Worm (Caenorhabditis elegans) whole organism, L1 larva: Measurements from ENCODE around the gene F55G7.5.

ENCODE experiments used
- blmp-1 ChIP-seq: fragments of 150-350 bp; optimal IDR thresholded peaks from 2 replicates; lab custom pipeline; 2014; ENCODE audit warnings: missing biosample characterization, missing genetic modification characterization
- dpl-1 ChIP-seq, 3 experiments: fragments of 150-350 bp in 2 of 3; sonication (generic microtip) in 1 of 3; optimal IDR thresholded peaks; 2 replicates each; lab custom pipeline; 2014 to 2017; ENCODE audit warnings: missing biosample characterization in 3 of 3, missing genetic modification characterization in 3 of 3, missing genetic modification reagents in 3 of 3
- hpl-2 ChIP-seq: fragments of 150-350 bp; optimal IDR thresholded peaks from 2 replicates; lab custom pipeline; 2014; ENCODE audit warnings: missing biosample characterization, missing genetic modification reagents, missing genetic modification characterization
- isw-1 ChIP-seq: fragments of 200-800 bp; sonication (Bioruptor generic); IDR thresholded peaks from 2 replicates; pipeline ENCODE4 v1.3.6; 2022; ENCODE audit warnings: missing genetic modification characterization, missing compliant biosample characterization
- lin-39 ChIP-seq: fragments of 150-350 bp; optimal IDR thresholded peaks from 2 replicates; lab custom pipeline; 2014; ENCODE audit warnings: missing biosample characterization, missing genetic modification reagents, missing genetic modification characterization
- nhr-12 ChIP-seq: sonication (generic microtip); optimal IDR thresholded peaks from 2 replicates; lab custom pipeline; 2017; ENCODE audit warnings: missing biosample characterization, missing genetic modification characterization
- nhr-19 ChIP-seq: fragments of 200-800 bp; sonication (Bioruptor generic); conservative IDR thresholded peaks from 2 replicates; pipeline ENCODE4 v1.3.6; 2022; ENCODE audit warnings: missing genetic modification characterization, missing compliant biosample characterization
- nhr-237 ChIP-seq: fragments of 150-350 bp; optimal IDR thresholded peaks from 2 replicates; lab custom pipeline; 2014; ENCODE audit warnings: missing biosample characterization, missing genetic modification characterization
- nhr-76 ChIP-seq: sonication (generic microtip); optimal IDR thresholded peaks from 2 replicates; lab custom pipeline; 2017; ENCODE audit warnings: missing biosample characterization, missing genetic modification characterization
- nhr-77 ChIP-seq: fragments of 150-350 bp; optimal IDR thresholded peaks from 2 replicates; lab custom pipeline; 2014; ENCODE audit warnings: missing biosample characterization, missing genetic modification characterization
- nhr-90 ChIP-seq: sonication (generic microtip); optimal IDR thresholded peaks from 2 replicates; lab custom pipeline; 2016; ENCODE audit warnings: mild to moderate bottlenecking, missing genetic modification characterization, missing compliant biosample characterization; ENCODE audit not compliant: poor library complexity
- pag-3 ChIP-seq: sonication (generic microtip); optimal IDR thresholded peaks from 2 replicates; lab custom pipeline; 2017; ENCODE audit warnings: missing genetic modification characterization, mild to moderate bottlenecking, missing compliant biosample characterization, antibody characterized with exemption, borderline replicate concordance; ENCODE audit not compliant: insufficient read depth
- skn-1 ChIP-seq: fragments of 150-350 bp; optimal IDR thresholded peaks from 2 replicates; lab custom pipeline; 2014; ENCODE audit warnings: missing biosample characterization, missing genetic modification characterization
- unc-62 ChIP-seq: fragments of 150-350 bp; optimal IDR thresholded peaks from 2 replicates; lab custom pipeline; 2014; ENCODE audit warnings: missing biosample characterization, missing genetic modification reagents, missing genetic modification characterization

- TF ChIP-seq nhr-76 (tag; lab: Kevin White, UChicago) (no peak), nhr-237 (tag; lab: Kevin White, UChicago) (no peak), lin-39 (no peak), blmp-1 (no peak), isw-1 (GFP tag; lab: Robert Waterston, UW) (no peak), nhr-77 (no peak), unc-62 (no peak), nhr-12 (no peak), skn-1 (tag; lab: Kevin White, UChicago) (no peak), pag-3 (tag; lab: Kevin White, UChicago) (no peak), nhr-90 (no peak), dpl-1 (GFP tag; optimal IDR thresholded peaks at IDR 0.05; lab: Kevin White, UChicago) (no peak), hpl-2 (no peak), nhr-19 (no peak)
Observed at ce11 chrX:11896708-11897107, 42.0 kb downstream of the F55G7.5 start.
